Worm (Caenorhabditis elegans): Measurements from ENCODE around the gene Y62F5A.12.

- TF ChIP-seq ceh-13 (GFP tag; optimal IDR thresholded peaks at IDR 0.05) (no peak), B0310.2 (tag; optimal IDR thresholded peaks at IDR 0.05) (no peak), aly-1 (tag; optimal IDR thresholded peaks at IDR 0.05) (no peak), ama-1 (optimal IDR thresholded peaks at IDR 0.05) (no peak), tra-4 (tag; optimal IDR thresholded peaks at IDR 0.05) (no peak), hmbx-1 (tag; optimal IDR thresholded peaks at IDR 0.05) (no peak), ceh-36 (tag; optimal IDR thresholded peaks at IDR 0.05) (no peak), F13C5.2 (tag; optimal IDR thresholded peaks at IDR 0.05) (no peak), hnd-1 (tag; optimal IDR thresholded peaks at IDR 0.05) (no peak), pes-1 (GFP tag; IDR thresholded peaks at IDR 0.05) (no peak), ets-7 (tag; optimal IDR thresholded peaks at IDR 0.05) (no peak), flt-1 (GFP tag; IDR thresholded peaks at IDR 0.05) (no peak)
These were observed 21.4 kb upstream of the Y62F5A.12 start, which contains the start of gene F54D5.24 for ce11 chrII:11555634-11556033.

Measured in whole organism, early embryonic.